Worm (Caenorhabditis elegans): ENCODE measurements around the gene ify-1.

DNA sequence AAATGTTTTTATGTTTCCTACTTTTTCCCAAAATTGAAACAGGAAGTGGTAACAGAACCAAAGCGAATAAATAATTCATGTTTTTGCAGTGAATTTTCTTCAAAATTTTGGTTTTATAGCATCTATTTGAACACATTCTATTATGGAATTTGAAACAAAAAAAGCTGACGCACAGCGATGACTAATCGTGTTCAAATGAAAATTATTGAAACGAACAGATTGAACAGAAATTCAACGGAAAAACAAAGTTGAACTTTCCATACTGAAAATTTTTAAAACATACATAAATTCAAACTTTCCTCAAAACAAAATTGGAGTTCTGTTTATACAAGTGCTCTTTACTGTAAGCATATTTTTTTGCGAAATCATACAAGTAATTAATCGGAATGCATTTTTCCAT, 43.0 kb downstream of the ify-1 start, which contains the start of gene F59A6.12:
- no peak for TF ChIP-seq aha-1 (tag; optimal IDR thresholded peaks at IDR 0.05)
- TF ChIP-seq dpl-1 (GFP tag; optimal IDR thresholded peaks at IDR 0.05), result no peak
- TF ChIP-seq lin-39 (tag; optimal IDR thresholded peaks at IDR 0.05), result no peak
- TF ChIP-seq unc-62 (GFP tag; optimal IDR thresholded peaks at IDR 0.05), result no peak
- no peak for TF ChIP-seq nhr-71 (tag; optimal IDR thresholded peaks at IDR 0.05)
- no peak for TF ChIP-seq snpc-4 (tag; optimal IDR thresholded peaks at IDR 0.05)
- no peak for TF ChIP-seq nhr-237 (tag; optimal IDR thresholded peaks at IDR 0.05)
- no peak for TF ChIP-seq F16B12.6 (tag; optimal IDR thresholded peaks at IDR 0.05)
- TF ChIP-seq ceh-82 (tag; optimal IDR thresholded peaks at IDR 0.05), result no peak
- no peak for TF ChIP-seq skn-1 (tag; optimal IDR thresholded peaks at IDR 0.05)
- no peak for TF ChIP-seq nhr-28 (tag; optimal IDR thresholded peaks at IDR 0.05)
- TF ChIP-seq efl-1 (optimal IDR thresholded peaks at IDR 0.05), result no peak
- TF ChIP-seq efl-1 (GFP tag; optimal IDR thresholded peaks at IDR 0.05 in 1 of 2), result no peak
- no peak for TF ChIP-seq zip-4 (GFP tag; optimal IDR thresholded peaks at IDR 0.05)
